Worm (Caenorhabditis elegans) whole organism, young adult: ENCODE results near the gene T04A11.4.
A peak's percentile ranks its signal among the peaks of the same experiment; 100 is the strongest.

Experiments used
- B0019.2 ChIP-seq: fragments of 200-800 bp; sonication (Bioruptor generic); conservative IDR thresholded peaks from 2 replicates; pipeline ENCODE4 v1.3.6; 2022; ENCODE audit warnings: missing genetic modification reagents, missing genetic modification characterization, missing compliant biosample characterization
- B0336.3 ChIP-seq: fragments of 200-800 bp; sonication (Bioruptor generic); IDR thresholded peaks from 2 replicates; pipeline ENCODE4 v1.3.6; 2022; ENCODE audit warnings: missing genetic modification characterization, missing compliant biosample characterization
- F10E7.11 ChIP-seq: sonication (generic microtip); optimal IDR thresholded peaks from 2 replicates; lab custom pipeline; 2017; ENCODE audit warnings: mild to moderate bottlenecking, missing genetic modification characterization, moderate library complexity, missing compliant biosample characterization
- F33H1.4 ChIP-seq: fragments of 200-800 bp; sonication (Bioruptor generic); IDR thresholded peaks from 2 replicates; pipeline ENCODE4 v1.3.6; 2022; ENCODE audit warnings: missing genetic modification reagents, missing genetic modification characterization, missing compliant biosample characterization
- F39B2.1 ChIP-seq: fragments of 200-800 bp; sonication (Bioruptor generic); IDR thresholded peaks from 2 replicates; pipeline ENCODE4 v1.3.6; 2022; ENCODE audit warnings: missing genetic modification reagents, missing genetic modification characterization, missing compliant biosample characterization
- F49E8.2 ChIP-seq: sonication (generic microtip); optimal IDR thresholded peaks from 3 replicates; lab custom pipeline; 2017; ENCODE audit warnings: missing genetic modification characterization, mild to moderate bottlenecking, missing compliant biosample characterization, antibody characterized with exemption, moderate library complexity; ENCODE audit not compliant: insufficient read depth
- F57A8.1 ChIP-seq: fragments of 200-800 bp; sonication (Bioruptor generic); optimal IDR thresholded peaks from 2 replicates; lab custom pipeline; 2018; ENCODE audit warnings: mild to moderate bottlenecking, missing genetic modification characterization, moderate library complexity, missing compliant biosample characterization
- F57C9.4 ChIP-seq: sonication (generic microtip); optimal IDR thresholded peaks from 2 replicates; lab custom pipeline; 2017; ENCODE audit warnings: mild to moderate bottlenecking, missing genetic modification characterization, missing compliant biosample characterization
- K12H6.12 ChIP-seq: fragments of 200-800 bp; sonication (Bioruptor generic); optimal IDR thresholded peaks from 2 replicates; lab custom pipeline; 2018; ENCODE audit warnings: mild to moderate bottlenecking, missing genetic modification characterization, missing compliant biosample characterization
- Y53F4B.3 ChIP-seq: fragments of 200-800 bp; sonication (Bioruptor generic); IDR thresholded peaks from 2 replicates; pipeline ENCODE4 v1.3.6; 2022; ENCODE audit warnings: missing genetic modification reagents, missing genetic modification characterization, missing compliant biosample characterization
- ZK185.1 ChIP-seq: sonication (generic microtip); optimal IDR thresholded peaks from 2 replicates; lab custom pipeline; 2016; ENCODE audit warnings: mild to moderate bottlenecking, missing genetic modification characterization, missing compliant biosample characterization; ENCODE audit not compliant: poor library complexity, severe bottlenecking
- ama-1 ChIP-seq, 3 experiments: fragments of 150-350 bp in 1 of 3; sonication (generic microtip) in 2 of 3; optimal IDR thresholded peaks; 2 replicates each; lab custom pipeline; 2014 to 2018; ENCODE audit warnings: missing biosample characterization in 2 of 3, missing genetic modification characterization in 2 of 3, missing genetic modification reagents in 2 of 3
- attf-3 ChIP-seq: fragments of 200-800 bp; sonication (Bioruptor generic); conservative IDR thresholded peaks from 2 replicates; pipeline ENCODE4 v1.3.6; 2022; ENCODE audit warnings: missing genetic modification reagents, missing genetic modification characterization, missing compliant biosample characterization
- attf-5 ChIP-seq: fragments of 200-800 bp; sonication (Bioruptor generic); optimal IDR thresholded peaks from 2 replicates; lab custom pipeline; 2018; ENCODE audit warnings: mild to moderate bottlenecking, missing genetic modification characterization, missing compliant biosample characterization
- attf-6 ChIP-seq: fragments of 200-800 bp; sonication (Bioruptor generic); IDR thresholded peaks from 2 replicates; pipeline ENCODE4 v1.3.6; 2022; ENCODE audit warnings: missing genetic modification reagents, missing genetic modification characterization, missing compliant biosample characterization
- bed-1 ChIP-seq: fragments of 200-800 bp; sonication (Bioruptor generic); IDR thresholded peaks from 2 replicates; pipeline ENCODE4 v1.3.6; 2022; ENCODE audit warnings: missing genetic modification reagents, missing genetic modification characterization, missing compliant biosample characterization
- bed-2 ChIP-seq: fragments of 200-800 bp; sonication (Bioruptor generic); IDR thresholded peaks from 2 replicates; pipeline ENCODE4 v1.3.6; 2022; ENCODE audit warnings: missing genetic modification reagents, missing genetic modification characterization, missing compliant biosample characterization
- die-1 ChIP-seq: sonication (generic microtip); optimal IDR thresholded peaks from 2 replicates; lab custom pipeline; 2016; ENCODE audit warnings: missing genotype, mild to moderate bottlenecking, missing genetic modification characterization, missing compliant biosample characterization
- dpff-1 ChIP-seq: sonication (generic microtip); optimal IDR thresholded peaks from 2 replicates; lab custom pipeline; 2017; ENCODE audit warnings: mild to moderate bottlenecking, missing genetic modification characterization, missing compliant biosample characterization
- dpl-1 ChIP-seq: fragments of 150-350 bp; optimal IDR thresholded peaks from 2 replicates; lab custom pipeline; 2014; ENCODE audit warnings: missing biosample characterization, missing genetic modification reagents, missing genetic modification characterization
- efl-1 ChIP-seq: fragments of 150-350 bp; optimal IDR thresholded peaks from 2 replicates; lab custom pipeline; 2014; ENCODE audit warnings: missing biosample characterization, missing genetic modification reagents, missing genetic modification characterization
- egrh-3 ChIP-seq: fragments of 200-800 bp; sonication (Bioruptor generic); IDR thresholded peaks from 2 replicates; pipeline ENCODE4 v1.3.6; 2022; ENCODE audit warnings: missing genetic modification reagents, missing genetic modification characterization, missing compliant biosample characterization
- gei-17 ChIP-seq: fragments of 200-800 bp; sonication (Bioruptor generic); optimal IDR thresholded peaks from 2 replicates; lab custom pipeline; 2018; ENCODE audit warnings: mild to moderate bottlenecking, missing genetic modification characterization, missing compliant biosample characterization
- hlh-26 ChIP-seq: fragments of 200-800 bp; sonication (Bioruptor generic); conservative IDR thresholded peaks from 2 replicates; pipeline ENCODE4 v1.3.6; 2022; ENCODE audit warnings: missing genetic modification reagents, missing genetic modification characterization, missing compliant biosample characterization
- hsf-1 ChIP-seq: fragments of 200-800 bp; sonication (Bioruptor generic); IDR thresholded peaks from 2 replicates; pipeline ENCODE4 v1.3.6; 2022; ENCODE audit warnings: missing genetic modification reagents, missing genetic modification characterization, missing compliant biosample characterization
- lag-1 ChIP-seq: fragments of 200-800 bp; sonication (Bioruptor generic); IDR thresholded peaks from 2 replicates; pipeline ENCODE4 v1.3.6; 2022; ENCODE audit warnings: missing genetic modification reagents, missing genetic modification characterization, missing compliant biosample characterization
- lsl-1 ChIP-seq: fragments of 200-800 bp; sonication (Bioruptor generic); optimal IDR thresholded peaks from 2 replicates; lab custom pipeline; 2018; ENCODE audit warnings: mild to moderate bottlenecking, missing genetic modification characterization, moderate library complexity, missing compliant biosample characterization
- lsy-27 ChIP-seq: sonication (generic microtip); optimal IDR thresholded peaks from 2 replicates; lab custom pipeline; 2017; ENCODE audit warnings: missing genetic modification characterization, mild to moderate bottlenecking, missing compliant biosample characterization, antibody characterized with exemption, missing genotype, borderline replicate concordance; ENCODE audit not compliant: insufficient read depth
- madf-3 ChIP-seq: fragments of 200-800 bp; sonication (Bioruptor generic); IDR thresholded peaks from 2 replicates; pipeline ENCODE4 v1.3.6; 2022; ENCODE audit warnings: missing genetic modification reagents, missing genetic modification characterization, missing compliant biosample characterization
- madf-6 ChIP-seq: fragments of 200-800 bp; sonication (Bioruptor generic); IDR thresholded peaks from 2 replicates; pipeline ENCODE4 v1.3.6; 2022; ENCODE audit warnings: missing genetic modification reagents, missing genetic modification characterization, missing compliant biosample characterization
- mxl-1 ChIP-seq: sonication (generic microtip); optimal IDR thresholded peaks from 2 replicates; lab custom pipeline; 2016; ENCODE audit warnings: missing genetic modification characterization, missing compliant biosample characterization
- nhr-120 ChIP-seq: fragments of 200-800 bp; sonication (Bioruptor generic); IDR thresholded peaks from 2 replicates; pipeline ENCODE4 v1.3.6; 2022; ENCODE audit warnings: missing genetic modification characterization, missing compliant biosample characterization
- pbrm-1 ChIP-seq: fragments of 200-800 bp; sonication (Bioruptor generic); IDR thresholded peaks from 2 replicates; pipeline ENCODE4 v1.3.6; 2022; ENCODE audit warnings: missing genetic modification reagents, missing genetic modification characterization, missing compliant biosample characterization
- pha-4 ChIP-seq: fragments of 150-350 bp; sonication (generic microtip); optimal IDR thresholded peaks from 2 replicates; lab custom pipeline; 2014; ENCODE audit warnings: missing biosample characterization, missing genetic modification reagents, missing genetic modification characterization
- snpc-1.3 ChIP-seq: sonication (generic microtip); optimal IDR thresholded peaks from 2 replicates; lab custom pipeline; 2017; ENCODE audit warnings: missing genetic modification characterization, mild to moderate bottlenecking, missing compliant biosample characterization, antibody characterized with exemption, moderate library complexity, missing genotype, missing genetic modification reagents; ENCODE audit not compliant: insufficient read depth
- tlf-1 ChIP-seq: fragments of 200-800 bp; sonication (Bioruptor generic); optimal IDR thresholded peaks from 2 replicates; lab custom pipeline; 2018; ENCODE audit warnings: mild to moderate bottlenecking, missing genetic modification characterization, missing compliant biosample characterization
- unc-62 ChIP-seq: fragments of 150-350 bp; optimal IDR thresholded peaks from 2 replicates; lab custom pipeline; 2014; ENCODE audit warnings: missing biosample characterization, missing genetic modification reagents, missing genetic modification characterization
- xnd-1 ChIP-seq: sonication (generic microtip); optimal IDR thresholded peaks from 2 replicates; lab custom pipeline; 2016; ENCODE audit warnings: missing genotype, missing genetic modification reagents, missing genetic modification characterization, missing compliant biosample characterization
- zfh-2 ChIP-seq: fragments of 200-800 bp; sonication (Bioruptor generic); conservative IDR thresholded peaks from 2 replicates; pipeline ENCODE4 v1.3.6; 2022; ENCODE audit warnings: missing genetic modification reagents, missing genetic modification characterization, missing compliant biosample characterization
- ztf-25 ChIP-seq: fragments of 200-800 bp; sonication (Bioruptor generic); IDR thresholded peaks from 2 replicates; pipeline ENCODE4 v1.3.6; 2022; ENCODE audit warnings: missing genetic modification reagents, missing genetic modification characterization, missing compliant biosample characterization

Gene T04A11.4

DNA sequence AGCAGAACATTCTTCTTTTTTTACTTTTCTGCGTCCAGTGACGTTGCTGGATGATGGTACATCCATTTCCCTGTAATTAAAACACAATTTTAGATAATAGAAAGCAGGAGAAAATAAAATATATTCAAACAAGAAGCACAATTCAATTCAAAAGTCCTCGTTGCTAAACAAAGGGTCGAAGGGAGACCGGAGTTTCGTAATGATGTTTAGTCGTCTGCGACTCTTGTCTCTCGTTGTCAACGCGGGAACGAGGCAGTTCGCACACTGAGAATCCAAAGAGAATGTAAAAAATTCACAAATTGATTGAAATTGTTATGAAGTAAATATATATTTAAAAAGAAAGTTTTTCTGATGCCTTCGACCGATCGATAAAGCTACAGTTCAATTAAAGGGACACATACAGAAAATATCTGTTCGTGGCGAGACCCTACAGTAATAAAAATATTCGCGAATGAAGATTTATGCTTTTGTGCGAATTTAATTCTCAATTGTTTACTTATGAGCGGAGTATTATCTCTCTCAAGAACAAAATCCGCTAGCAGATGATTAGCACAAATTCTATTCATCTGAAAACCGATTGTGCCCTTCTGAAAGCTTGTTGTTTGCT is 33.1 kb downstream of the T04A11.4 start, which contains the start of gene dpy-26 (continued):
- TF ChIP-seq dpff-1 (tag; lab: Kevin White, UChicago) (no peak), F10E7.11 (no peak), xnd-1 (tag; lab: Kevin White, UChicago) (peak; percentile 22), dpl-1 (GFP tag; lab: Kevin White, UChicago) (no peak), attf-5 (GFP tag; lab: Kevin White, UChicago) (no peak), bed-1 (GFP tag; lab: Robert Waterston, UW) (no peak), F39B2.1 (GFP tag; lab: Robert Waterston, UW) (no peak), F49E8.2 (tag; lab: Kevin White, UChicago) (no peak), attf-3 (peak; percentile 91), F57C9.4 (no peak), madf-3 (GFP tag; lab: Robert Waterston, UW) (no peak), nhr-120 (GFP tag; lab: Robert Waterston, UW) (no peak), hsf-1 (GFP tag; lab: Robert Waterston, UW) (no peak), die-1 (tag; lab: Kevin White, UChicago) (no peak), ZK185.1 (tag; lab: Kevin White, UChicago) (peak; percentile 22), B0336.3 (no peak), snpc-1.3 (no peak), B0019.2 (GFP tag; lab: Robert Waterston, UW) (no peak), pha-4 (tag; lab: Kevin White, UChicago) (no peak), F33H1.4 (peak; percentile 73)

DNA sequence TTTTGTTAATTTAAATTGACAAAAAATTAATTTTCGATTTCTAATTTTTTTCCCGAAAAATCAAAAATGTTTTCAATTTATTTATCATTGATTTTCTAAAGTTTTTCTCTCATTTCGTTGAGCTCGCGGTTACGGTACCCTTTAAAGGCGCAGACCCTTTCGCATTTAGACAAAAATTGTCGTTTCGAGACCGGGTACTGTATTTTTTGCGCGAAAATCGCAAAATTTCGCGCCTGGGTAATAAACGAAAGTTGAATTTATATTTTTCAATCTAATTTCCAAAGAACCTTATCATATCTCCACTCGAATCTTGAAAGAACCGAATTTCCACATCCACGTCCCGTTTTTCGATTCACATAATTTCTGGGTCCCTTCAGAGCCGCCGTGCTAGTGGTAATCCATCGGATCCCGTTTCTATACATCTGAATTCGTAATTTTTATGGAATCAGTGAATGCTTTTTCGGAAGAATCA is 38.9 kb downstream of the T04A11.4 start, which contains the start of gene C25G4.3:
TSS of gene C25G4.3 (minus strand) at position 422 of the 472 bp plus-strand sequence.
- 0 out of 2 replicates have a peak, but pooled peaks have one; percentile 46 for TF ChIP-seq attf-6 (GFP tag; lab: Robert Waterston, UW)
- TF ChIP-seq F33H1.4, result peak; percentile 44; the same call in 1 of the 2 replicates
- TF ChIP-seq egrh-3, result no peak
- no peak for TF ChIP-seq ztf-25 (GFP tag; lab: Robert Waterston, UW)
- peak; percentile 62 for TF ChIP-seq lsl-1
- TF ChIP-seq xnd-1 (tag; lab: Kevin White, UChicago), result peak; percentile 49
- peak; percentile 66 for TF ChIP-seq efl-1 (GFP tag; lab: Kevin White, UChicago)
- TF ChIP-seq madf-6 (GFP tag; lab: Robert Waterston, UW), result peak; percentile 72
- no peak for TF ChIP-seq zfh-2 (GFP tag; lab: Robert Waterston, UW)

DNA sequence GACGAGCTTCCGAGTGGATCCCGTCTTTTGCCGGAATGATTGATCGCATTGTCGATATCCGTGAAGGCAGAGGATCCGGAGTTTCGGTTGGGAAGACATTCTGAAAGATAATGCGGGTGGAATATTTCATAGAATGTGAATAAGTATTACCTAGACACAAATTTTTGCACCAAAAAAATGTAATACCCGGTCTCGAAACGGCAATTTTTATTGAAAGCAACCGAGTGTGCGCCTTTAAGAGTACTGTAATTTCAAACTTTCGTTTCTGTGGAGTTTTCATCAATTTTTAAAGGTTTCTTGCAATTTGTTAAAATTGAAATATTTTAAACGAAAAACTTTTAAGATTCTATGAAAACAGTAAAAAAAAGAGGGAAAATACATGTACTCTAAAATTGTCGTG is 40.4 kb downstream of the T04A11.4 start, which contains the start of gene C25G4.2:
TSS of gene C25G4.2 (minus strand) at position 100 of the 400 bp plus-strand sequence.
- TF ChIP-seq tlf-1 (no peak), Y53F4B.3 (GFP tag; lab: Robert Waterston, UW) (no peak), pbrm-1 (GFP tag; lab: Robert Waterston, UW) (no peak), unc-62 (no peak), hlh-26 (GFP tag; lab: Robert Waterston, UW) (no peak), ama-1 (optimal IDR thresholded peaks at IDR 0.05; lab: Kevin White, UChicago) (no peak), ama-1 (GFP tag; optimal IDR thresholded peaks at IDR 0.05; lab: Kevin White, UChicago) (no peak), K12H6.12 (tag; lab: Kevin White, UChicago) (no peak), dpff-1 (tag; lab: Kevin White, UChicago) (no peak), pha-4 (tag; lab: Kevin White, UChicago) (no peak), mxl-1 (tag; lab: Kevin White, UChicago) (no peak), lag-1 (no peak), gei-17 (GFP tag; lab: Kevin White, UChicago) (no peak), bed-2 (no peak), egrh-3 (no peak), lsy-27 (tag; lab: Kevin White, UChicago) (no peak), madf-6 (GFP tag; lab: Robert Waterston, UW) (no peak), F57A8.1 (GFP tag; lab: Kevin White, UChicago) (no peak)
